Fruit fly (Drosophila melanogaster): ENCODE data around the gene CG14860.

CG14860 gene

DNA sequence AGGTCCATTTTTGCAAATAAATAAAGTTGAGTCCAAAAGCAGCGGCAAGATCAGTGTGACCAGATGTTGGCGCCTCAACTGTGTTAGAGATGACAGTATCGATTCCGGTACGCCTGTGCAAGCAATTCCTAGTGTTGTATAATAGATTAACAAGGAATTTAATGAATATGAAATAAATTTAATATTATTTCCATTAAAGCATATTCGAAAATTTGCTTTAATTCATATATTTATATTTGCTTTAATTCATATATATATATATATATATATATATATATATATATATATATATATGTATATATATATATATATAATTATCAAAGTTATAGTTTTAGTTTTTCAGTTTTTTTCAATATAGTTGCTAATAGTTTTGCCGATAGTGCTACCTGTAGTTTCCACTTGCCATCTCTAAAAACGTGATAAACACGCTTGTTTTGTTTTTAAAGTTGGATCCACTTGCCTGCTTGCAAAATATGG is 3.7 kb downstream of the CG14860 start, which contains the start of the genes Nup93-2 and CG3817 (continued):
- peak; percentile 88 for TF ChIP-seq CG8290 (GFP tag; optimal IDR thresholded peaks at IDR 0.05)
- peak in 1 of 2 experiments; percentile 49 for TF ChIP-seq CG8290 (tag; optimal IDR thresholded peaks at IDR 0.05)
- TF ChIP-seq CG4328 (GFP tag; optimal IDR thresholded peaks at IDR 0.05): peak; percentile 45
- TF ChIP-seq CG7987 (GFP tag; optimal IDR thresholded peaks at IDR 0.05): no peak
- no peak for TF ChIP-seq Mes4 (GFP tag; optimal IDR thresholded peaks at IDR 0.05)
- TF ChIP-seq CG1529 (GFP tag; optimal IDR thresholded peaks at IDR 0.05): no peak
- TF ChIP-seq gsb (GFP tag; IDR thresholded peaks at IDR 0.05): no peak; the same call in 1 of the 2 replicates
- TF ChIP-seq gcm (GFP tag; optimal IDR thresholded peaks at IDR 0.05): peak; percentile 36
- no peak for TF ChIP-seq h (optimal IDR thresholded peaks at IDR 0.05)
- no peak for TF ChIP-seq CG31224 (GFP tag; IDR thresholded peaks at IDR 0.05)
- TF ChIP-seq kah (GFP tag; optimal IDR thresholded peaks at IDR 0.05): no peak
- TF ChIP-seq CG34376 (GFP tag; optimal IDR thresholded peaks at IDR 0.05): no peak
- TF ChIP-seq br (optimal IDR thresholded peaks at IDR 0.05): no peak
- peak; percentile 25; the same call in 1 of the 2 replicates for TF ChIP-seq CG11247 (GFP tag; IDR thresholded peaks at IDR 0.05)
- no peak for TF ChIP-seq MTF-1 (GFP tag; optimal IDR thresholded peaks at IDR 0.05; ENCODE audit: borderline replicate concordance)
- TF ChIP-seq Mad (GFP tag; optimal IDR thresholded peaks at IDR 0.05): no peak
- peak; percentile 28 for TF ChIP-seq Fer3 (tag; optimal IDR thresholded peaks at IDR 0.05)
- TF ChIP-seq Atf-2 (GFP tag; optimal IDR thresholded peaks at IDR 0.05): no peak
- TF ChIP-seq CG8765 (GFP tag; IDR thresholded peaks at IDR 0.05): peak; percentile 66; the same call in 1 of the 2 replicates
- TF ChIP-seq YL-1 (GFP tag; optimal IDR thresholded peaks at IDR 0.05): no peak
- no peak for TF ChIP-seq Trl (optimal IDR thresholded peaks at IDR 0.05)
- TF ChIP-seq Trl (GFP tag; optimal IDR thresholded peaks at IDR 0.05): no peak
- no peak for TF ChIP-seq pita (GFP tag; optimal IDR thresholded peaks at IDR 0.05)
- peak; percentile 7 for TF ChIP-seq CG15601 (tag; optimal IDR thresholded peaks at IDR 0.05)
- peak; percentile 91 for TF ChIP-seq Med (GFP tag)
- TF ChIP-seq CG1233 (GFP tag; optimal IDR thresholded peaks at IDR 0.05): peak; percentile 54
- TF ChIP-seq CG12391 (tag; optimal IDR thresholded peaks at IDR 0.05): peak; percentile 13
- TF ChIP-seq CG7928 (GFP tag; optimal IDR thresholded peaks at IDR 0.05): no peak
- TF ChIP-seq fru (optimal IDR thresholded peaks at IDR 0.05): no peak
- TF ChIP-seq caup (GFP tag; optimal IDR thresholded peaks at IDR 0.05; ENCODE audit: severe bottlenecking): peak; percentile 40
- TF ChIP-seq Oaz (GFP tag; IDR thresholded peaks at IDR 0.05): no peak
- TF ChIP-seq salm (tag; optimal IDR thresholded peaks at IDR 0.05): no peak
- no peak for TF ChIP-seq CG6254 (GFP tag; optimal IDR thresholded peaks at IDR 0.05)
- peak; percentile 43 for TF ChIP-seq dmrt11E (tag; optimal IDR thresholded peaks at IDR 0.05)
- no peak for TF ChIP-seq chinmo (GFP tag; IDR thresholded peaks at IDR 0.05; ENCODE audit: partially characterized antibody)
- TF ChIP-seq CG8478 (optimal IDR thresholded peaks at IDR 0.05): no peak
- no peak for TF ChIP-seq CG17612 (GFP tag; IDR thresholded peaks at IDR 0.05)
- TF ChIP-seq Atf6 (GFP tag; IDR thresholded peaks at IDR 0.05): no peak
- peak; percentile 86 for TF ChIP-seq klu (GFP tag; IDR thresholded peaks at IDR 0.05)
- TF ChIP-seq CG18764 (GFP tag; optimal IDR thresholded peaks at IDR 0.05): peak; percentile 7
- TF ChIP-seq kay (GFP tag; optimal IDR thresholded peaks at IDR 0.05): peak; percentile 70
- TF ChIP-seq Lhr (GFP tag; optimal IDR thresholded peaks at IDR 0.05): no peak
- no peak for TF ChIP-seq CG10543 (GFP tag; optimal IDR thresholded peaks at IDR 0.05)
- peak; percentile 44 for TF ChIP-seq jumu (GFP tag; optimal IDR thresholded peaks at IDR 0.05)
- TF ChIP-seq Hsf (GFP tag; optimal IDR thresholded peaks at IDR 0.05): peak; percentile 24
- TF ChIP-seq CG12104 (GFP tag; optimal IDR thresholded peaks at IDR 0.05): no peak
- no peak for TF ChIP-seq CG8944 (GFP tag; optimal IDR thresholded peaks at IDR 0.05)
- peak; percentile 75 for TF ChIP-seq CG16813 (GFP tag; IDR thresholded peaks at IDR 0.05; ENCODE audit: partially characterized antibody)
- no peak for TF ChIP-seq ems (GFP tag; optimal IDR thresholded peaks at IDR 0.05)
- peak; percentile 71 for TF ChIP-seq NfI (GFP tag; optimal IDR thresholded peaks at IDR 0.05)
- peak; percentile 45 for TF ChIP-seq tin (GFP tag; optimal IDR thresholded peaks at IDR 0.05)
- TF ChIP-seq cato (GFP tag; optimal IDR thresholded peaks at IDR 0.05; ENCODE audit: borderline replicate concordance): no peak
- peak; percentile 71; the same call in 1 of the 3 replicates for TF ChIP-seq CG34422 (GFP tag; IDR thresholded peaks at IDR 0.05)

Measured in whole organism, embryonic.